Fruit fly (Drosophila melanogaster) whole organism, wandering third instar larva: ENCODE results near the gene CG15773.

Source experiments
- Abd-B ChIP-seq: fragments of >200 bp; optimal IDR thresholded peaks from 2 replicates; lab custom pipeline; 2017; ENCODE audit warnings: missing biosample characterization, missing genetic modification characterization
- Dfd ChIP-seq: fragments of >200 bp; optimal IDR thresholded peaks from 2 replicates; lab custom pipeline; 2017; ENCODE audit warnings: missing biosample characterization, missing genetic modification characterization
- GATAd ChIP-seq: sonication (Bioruptor generic); optimal IDR thresholded peaks from 2 replicates; lab custom pipeline; 2016; ENCODE audit warnings: missing biosample characterization, missing genetic modification characterization
- HLH106 ChIP-seq: fragments of 200-800 bp; optimal IDR thresholded peaks from 3 replicates; lab custom pipeline; 2019; ENCODE audit warnings: missing biosample characterization, mild to moderate bottlenecking, missing genetic modification characterization, moderate library complexity
- br ChIP-seq: fragments of 200-800 bp; sonication (Bioruptor generic); optimal IDR thresholded peaks from 2 replicates; lab custom pipeline; 2016; ENCODE audit warnings: missing biosample characterization, missing genetic modification characterization
- jim ChIP-seq: fragments of 175-275, 200-325 bp; sonication (Bioruptor generic); optimal IDR thresholded peaks from 2 replicates; lab custom pipeline; 2016; ENCODE audit warnings: missing biosample characterization, mild to moderate bottlenecking, missing genetic modification characterization
- usp ChIP-seq: fragments of >200 bp; optimal IDR thresholded peaks from 2 replicates; lab custom pipeline; 2017; ENCODE audit warnings: missing biosample characterization, missing genetic modification characterization

DNA sequence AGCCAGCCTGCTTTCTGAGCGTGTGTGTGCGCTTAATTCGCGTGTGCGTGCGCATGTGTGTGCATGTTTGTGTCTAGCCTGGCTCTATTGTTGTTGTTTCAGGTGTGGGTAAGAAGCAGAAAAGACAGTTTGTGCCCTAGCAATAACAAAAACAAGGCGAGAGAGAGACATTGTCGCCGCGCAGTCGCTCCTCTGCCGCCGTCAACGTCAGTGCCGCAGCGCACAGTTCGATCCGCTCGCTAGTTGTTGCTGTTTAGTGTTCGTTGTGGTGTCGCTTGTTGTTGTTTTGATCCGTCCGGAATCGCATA is 42.4 kb upstream of the CG15773 start:
- TF ChIP-seq jim (GFP tag; lab: Kevin White, UChicago), result no peak
- no peak for TF ChIP-seq br (GFP tag; lab: Kevin White, UChicago)
- no peak for TF ChIP-seq Dfd
- TF ChIP-seq Abd-B (GFP tag; lab: Kevin White, UChicago), result no peak
- TF ChIP-seq HLH106 (tag; lab: Kevin White, UChicago), result no peak
- no peak for TF ChIP-seq usp
- no peak for TF ChIP-seq GATAd (GFP tag; lab: Kevin White, UChicago)
